Worm (Caenorhabditis elegans) whole organism, L1 larva: Measurements from ENCODE around the gene F14F9.6.

Experiments
- C34B4.2 ChIP-seq: sonication (generic microtip); optimal IDR thresholded peaks from 2 replicates; lab custom pipeline; 2017; ENCODE audit warnings: mild to moderate bottlenecking, missing genetic modification characterization, missing compliant biosample characterization
- Y116A8C.19 ChIP-seq: sonication (generic microtip); optimal IDR thresholded peaks from 2 replicates; lab custom pipeline; 2016; ENCODE audit warnings: missing compliant biosample characterization, missing genetic modification characterization, borderline replicate concordance
- aha-1 ChIP-seq: fragments of 150-350 bp; optimal IDR thresholded peaks from 2 replicates; lab custom pipeline; 2014; ENCODE audit warnings: missing biosample characterization, missing genetic modification characterization
- ceh-63 ChIP-seq: fragments of 200-800 bp; sonication (Bioruptor generic); optimal IDR thresholded peaks from 2 replicates; lab custom pipeline; 2018; ENCODE audit warnings: mild to moderate bottlenecking, missing genetic modification characterization, missing compliant biosample characterization
- ceh-82 ChIP-seq, 3 experiments: fragments of 150-350 bp in 1 of 3; sonication (generic microtip) in 2 of 3; optimal IDR thresholded peaks; 2 replicates each; lab custom pipeline; 2014 to 2017; ENCODE audit warnings: missing biosample characterization in 3 of 3, missing genetic modification characterization in 3 of 3
- ceh-88 ChIP-seq: fragments of 200-800 bp; sonication (Bioruptor generic); IDR thresholded peaks from 2 replicates; pipeline ENCODE4 v1.3.6; 2022; ENCODE audit warnings: missing genetic modification characterization, missing compliant biosample characterization
- ces-1 ChIP-seq: fragments of 150-350 bp; optimal IDR thresholded peaks from 2 replicates; lab custom pipeline; 2014; ENCODE audit warnings: missing biosample characterization, missing genetic modification reagents, missing genetic modification characterization
- dpl-1 ChIP-seq, 3 experiments: fragments of 150-350 bp in 2 of 3; sonication (generic microtip) in 1 of 3; optimal IDR thresholded peaks; 2 replicates each; lab custom pipeline; 2014 to 2017; ENCODE audit warnings: missing biosample characterization in 3 of 3, missing genetic modification characterization in 3 of 3, missing genetic modification reagents in 3 of 3
- dsc-1 ChIP-seq: sonication (generic microtip); optimal IDR thresholded peaks from 2 replicates; lab custom pipeline; 2016; ENCODE audit warnings: mild to moderate bottlenecking, missing genetic modification characterization, missing compliant biosample characterization
- efl-1 ChIP-seq, 4 experiments: fragments of 150-350 bp; optimal IDR thresholded peaks in 3 of 4; peaks in 1 of 4; 1 replicate in 1 of 4; 2 replicates in 3 of 4; lab custom pipeline; 2014; ENCODE audit warnings: missing biosample characterization in 2 of 4, missing genetic modification characterization in 2 of 4, missing genetic modification reagents in 2 of 4
- efl-3 ChIP-seq: fragments of 200-800 bp; sonication (Bioruptor generic); optimal IDR thresholded peaks from 2 replicates; lab custom pipeline; 2018; ENCODE audit warnings: mild to moderate bottlenecking, missing genetic modification characterization, missing compliant biosample characterization
- egl-13 ChIP-seq: sonication (generic microtip); optimal IDR thresholded peaks from 2 replicates; lab custom pipeline; 2016; ENCODE audit warnings: missing genotype, missing genetic modification reagents, missing genetic modification characterization, missing compliant biosample characterization
- egl-27 ChIP-seq, 2 experiments: fragments of 150-350 bp in 1 of 2; sonication (generic microtip); optimal IDR thresholded peaks; 3 replicates each; lab custom pipeline; 2017 to 2018; ENCODE audit warnings: missing biosample characterization in 2 of 2, missing genetic modification characterization in 2 of 2, missing genetic modification reagents in 2 of 2
- fkh-8 ChIP-seq: sonication (generic microtip); optimal IDR thresholded peaks from 2 replicates; lab custom pipeline; 2016; ENCODE audit warnings: mild to moderate bottlenecking, missing genetic modification characterization, missing compliant biosample characterization
- hlh-17 ChIP-seq: fragments of 200-800 bp; sonication (Bioruptor generic); optimal IDR thresholded peaks from 2 replicates; lab custom pipeline; 2018; ENCODE audit warnings: missing genetic modification characterization, mild to moderate bottlenecking, missing compliant biosample characterization, moderate library complexity, borderline replicate concordance
- hpl-2 ChIP-seq: fragments of 150-350 bp; optimal IDR thresholded peaks from 2 replicates; lab custom pipeline; 2014; ENCODE audit warnings: missing biosample characterization, missing genetic modification reagents, missing genetic modification characterization
- irx-1 ChIP-seq: sonication (generic microtip); optimal IDR thresholded peaks from 2 replicates; lab custom pipeline; 2016; ENCODE audit warnings: missing genetic modification characterization, missing compliant biosample characterization
- jun-1 ChIP-seq: fragments of 150-350 bp; optimal IDR thresholded peaks from 2 replicates; lab custom pipeline; 2014; ENCODE audit warnings: missing biosample characterization, missing genetic modification reagents, missing genetic modification characterization
- lin-35 ChIP-seq, 2 experiments: fragments of 150-350 bp; optimal IDR thresholded peaks; 2 replicates each; lab custom pipeline; 2014; ENCODE audit warnings: missing biosample characterization in 2 of 2, missing genetic modification characterization in 2 of 2, missing genetic modification reagents in 2 of 2
- mab-9 ChIP-seq: fragments of 200-800 bp; sonication (Bioruptor generic); IDR thresholded peaks from 2 replicates; pipeline ENCODE4 v1.3.6; 2022; ENCODE audit warnings: missing genetic modification reagents, missing genetic modification characterization, missing compliant biosample characterization
- mdl-1 ChIP-seq, 2 experiments: fragments of 150-350 bp; optimal IDR thresholded peaks; 2 replicates each; lab custom pipeline; 2014 to 2017; ENCODE audit warnings: missing biosample characterization in 2 of 2, missing genetic modification characterization in 2 of 2, inconsistent platforms in 1 of 2
- mep-1 ChIP-seq: fragments of 150-350 bp; optimal IDR thresholded peaks from 2 replicates; lab custom pipeline; 2014; ENCODE audit warnings: missing biosample characterization, missing genetic modification characterization
- nhr-11 ChIP-seq: fragments of 150-350 bp; optimal IDR thresholded peaks from 2 replicates; lab custom pipeline; 2014; ENCODE audit warnings: missing biosample characterization, missing genetic modification characterization
- nhr-12 ChIP-seq: sonication (generic microtip); optimal IDR thresholded peaks from 2 replicates; lab custom pipeline; 2017; ENCODE audit warnings: missing biosample characterization, missing genetic modification characterization
- nhr-20 ChIP-seq: sonication (generic microtip); optimal IDR thresholded peaks from 2 replicates; lab custom pipeline; 2016; ENCODE audit warnings: mild to moderate bottlenecking, missing genetic modification characterization, missing compliant biosample characterization
- nhr-28 ChIP-seq: fragments of 150-350 bp; optimal IDR thresholded peaks from 2 replicates; lab custom pipeline; 2014; ENCODE audit warnings: missing biosample characterization, missing genetic modification characterization
- nhr-47 ChIP-seq: sonication (generic microtip); optimal IDR thresholded peaks from 2 replicates; lab custom pipeline; 2016; ENCODE audit warnings: mild to moderate bottlenecking, missing genetic modification characterization, moderate library complexity, missing compliant biosample characterization
- nhr-76 ChIP-seq: sonication (generic microtip); optimal IDR thresholded peaks from 2 replicates; lab custom pipeline; 2017; ENCODE audit warnings: missing biosample characterization, missing genetic modification characterization
- nhr-77 ChIP-seq: fragments of 150-350 bp; optimal IDR thresholded peaks from 2 replicates; lab custom pipeline; 2014; ENCODE audit warnings: missing biosample characterization, missing genetic modification characterization
- nhr-84 ChIP-seq: sonication (generic microtip); optimal IDR thresholded peaks from 2 replicates; lab custom pipeline; 2017; ENCODE audit warnings: missing biosample characterization, missing genetic modification characterization
- nhr-85 ChIP-seq: sonication (generic microtip); peaks from one replicate; lab custom pipeline; 2016; ENCODE audit warnings: missing genetic modification characterization, inconsistent platforms, missing compliant biosample characterization
- nhr-90 ChIP-seq: sonication (generic microtip); optimal IDR thresholded peaks from 2 replicates; lab custom pipeline; 2016; ENCODE audit warnings: mild to moderate bottlenecking, missing genetic modification characterization, missing compliant biosample characterization; ENCODE audit not compliant: poor library complexity
- pag-3 ChIP-seq: sonication (generic microtip); optimal IDR thresholded peaks from 2 replicates; lab custom pipeline; 2017; ENCODE audit warnings: missing genetic modification characterization, mild to moderate bottlenecking, missing compliant biosample characterization, antibody characterized with exemption, borderline replicate concordance; ENCODE audit not compliant: insufficient read depth
- rnt-1 ChIP-seq: sonication (generic microtip); optimal IDR thresholded peaks from 2 replicates; lab custom pipeline; 2016; ENCODE audit warnings: mild to moderate bottlenecking, missing genetic modification characterization, moderate library complexity, missing compliant biosample characterization
- skn-1 ChIP-seq: fragments of 150-350 bp; optimal IDR thresholded peaks from 2 replicates; lab custom pipeline; 2014; ENCODE audit warnings: missing biosample characterization, missing genetic modification characterization
- snpc-4 ChIP-seq: fragments of 150-350 bp; optimal IDR thresholded peaks from 2 replicates; lab custom pipeline; 2014; ENCODE audit warnings: missing biosample characterization, missing genetic modification characterization
- sup-37 ChIP-seq: fragments of 200-800 bp; sonication (Bioruptor generic); optimal IDR thresholded peaks from 2 replicates; lab custom pipeline; 2018; ENCODE audit warnings: mild to moderate bottlenecking, missing genetic modification characterization, missing compliant biosample characterization
- unc-86 ChIP-seq: sonication (generic microtip); optimal IDR thresholded peaks from 2 replicates; lab custom pipeline; 2016; ENCODE audit warnings: missing genetic modification characterization, missing compliant biosample characterization
- xbp-1 ChIP-seq: sonication (generic microtip); optimal IDR thresholded peaks from 2 replicates; lab custom pipeline; 2016; ENCODE audit warnings: missing genetic modification characterization, missing compliant biosample characterization

Gene F14F9.6

ce11 chrV:5172833-5173232, 26.5 kb upstream of the F14F9.6 start, which contains the start of gene srt-65:
Gene srt-65 (minus strand): TSS chrV:5172933.
- no peak for TF ChIP-seq mab-9 (GFP tag; lab: Robert Waterston, UW)
- TF ChIP-seq ces-1, result no peak
- TF ChIP-seq mep-1 (tag; lab: Kevin White, UChicago), result no peak
- no peak for TF ChIP-seq ceh-63
- TF ChIP-seq jun-1 (tag; lab: Kevin White, UChicago), result no peak
- TF ChIP-seq rnt-1 (tag; lab: Kevin White, UChicago), result no peak
- no peak for TF ChIP-seq nhr-84 (tag; lab: Kevin White, UChicago)
- no peak for TF ChIP-seq hlh-17 (GFP tag; lab: Kevin White, UChicago)
- TF ChIP-seq C34B4.2, result no peak
- TF ChIP-seq sup-37 (GFP tag; lab: Kevin White, UChicago), result no peak
- TF ChIP-seq egl-13 (tag; lab: Kevin White, UChicago), result no peak
- no peak for TF ChIP-seq dsc-1 (tag; lab: Kevin White, UChicago)
- TF ChIP-seq pag-3 (tag; lab: Kevin White, UChicago), result no peak
- no peak for TF ChIP-seq unc-86 (tag; lab: Kevin White, UChicago)
- TF ChIP-seq skn-1 (tag; lab: Kevin White, UChicago), result no peak
- TF ChIP-seq snpc-4 (tag; lab: Kevin White, UChicago), result no peak
- TF ChIP-seq nhr-77 (tag; lab: Kevin White, UChicago), result no peak
- no peak for TF ChIP-seq mdl-1 (tag; optimal IDR thresholded peaks at IDR 0.05; lab: Kevin White, UChicago)

ce11 chrV:5169586-5169985, 23.3 kb upstream of the F14F9.6 start, which contains the start of gene srt-64:
Gene srt-64 (minus strand): TSS chrV:5169686.
- TF ChIP-seq egl-27 (tag; optimal IDR thresholded peaks at IDR 0.05; lab: Kevin White, UChicago) (no peak), aha-1 (tag; lab: Kevin White, UChicago) (no peak), nhr-12 (tag; lab: Kevin White, UChicago) (no peak), nhr-11 (no peak), efl-3 (GFP tag; lab: Kevin White, UChicago) (no peak), hlh-17 (GFP tag; lab: Kevin White, UChicago) (no peak), fkh-8 (no peak), nhr-20 (tag; lab: Kevin White, UChicago) (no peak)
- TF ChIP-seq, all 84 proteins: peak for 0

- no peak for TF ChIP-seq rnt-1 (tag; lab: Kevin White, UChicago)
- no peak for TF ChIP-seq efl-1 (optimal IDR thresholded peaks at IDR 0.05; lab: Kevin White, UChicago)
- TF ChIP-seq efl-1 (GFP tag; optimal IDR thresholded peaks at IDR 0.05 in 1 of 2; lab: Kevin White, UChicago), result peak in 1 of 2 experiments; percentile 70
- TF ChIP-seq, all 84 proteins: peak for 1
Observed at ce11 chrV:5165426-5165825, 19.1 kb upstream of the F14F9.6 start, which contains the start of gene srw-140. Gene srw-140 (plus strand): TSS chrV:5165726.

ce11 chrV:5164682-5165081, 18.4 kb upstream of the F14F9.6 start, which contains the start of gene abu-7:
Gene abu-7 (minus strand): TSS chrV:5164782.
- TF ChIP-seq ces-1, result no peak
- TF ChIP-seq nhr-76, result no peak
- no peak for TF ChIP-seq ceh-82 (tag; optimal IDR thresholded peaks at IDR 0.05; lab: Kevin White, UChicago)
- TF ChIP-seq lin-35 (GFP tag; optimal IDR thresholded peaks at IDR 0.05; lab: Kevin White, UChicago), result no peak
- TF ChIP-seq ceh-88 (GFP tag; lab: Robert Waterston, UW), result no peak
- no peak for TF ChIP-seq dsc-1 (tag; lab: Kevin White, UChicago)
- TF ChIP-seq nhr-47 (tag; lab: Kevin White, UChicago), result no peak
- no peak for TF ChIP-seq irx-1 (tag; lab: Kevin White, UChicago)
- TF ChIP-seq ceh-63, result no peak
- no peak for TF ChIP-seq nhr-85 (tag; lab: Kevin White, UChicago)
- TF ChIP-seq hpl-2 (GFP tag; lab: Kevin White, UChicago), result no peak
- TF ChIP-seq nhr-90 (tag; lab: Kevin White, UChicago), result no peak
- no peak for TF ChIP-seq efl-1 (optimal IDR thresholded peaks at IDR 0.05; lab: Kevin White, UChicago)
- TF ChIP-seq efl-1 (GFP tag; optimal IDR thresholded peaks at IDR 0.05 in 1 of 2; lab: Kevin White, UChicago), result no peak
- TF ChIP-seq Y116A8C.19 (tag; lab: Kevin White, UChicago), result no peak
- no peak for TF ChIP-seq mdl-1 (tag; optimal IDR thresholded peaks at IDR 0.05; lab: Kevin White, UChicago)
- no peak for TF ChIP-seq egl-27 (tag; optimal IDR thresholded peaks at IDR 0.05; lab: Kevin White, UChicago)
- no peak for TF ChIP-seq nhr-28 (tag; lab: Kevin White, UChicago)
- TF ChIP-seq xbp-1 (tag; lab: Kevin White, UChicago), result no peak
- TF ChIP-seq dpl-1 (GFP tag; optimal IDR thresholded peaks at IDR 0.05; lab: Kevin White, UChicago), result no peak
